Fruit fly (Drosophila melanogaster) whole organism, embryonic: ENCODE measurements around the gene COX7AL2.

Source experiments
- Ada2b ChIP-seq: fragments of 200-800 bp; sonication (Bioruptor generic); IDR thresholded peaks from 2 replicates; pipeline ENCODE4 v1.3.6; 2022; ENCODE audit warnings: missing biosample characterization, missing genetic modification characterization
- BEAF-32 ChIP-seq: fragments of 200-800 bp; sonication (Bioruptor generic); optimal IDR thresholded peaks from 3 replicates; lab custom pipeline; 2017; ENCODE audit warnings: missing biosample characterization, missing genetic modification characterization, mild to moderate bottlenecking, moderate library complexity, missing genetic modification reagents
- CG10321 ChIP-seq: fragments of 200-800 bp; sonication (Bioruptor generic); IDR thresholded peaks from 2 replicates; pipeline ENCODE4 v1.3.6; 2022; ENCODE audit warnings: missing biosample characterization, missing genetic modification characterization
- CG10543 ChIP-seq: fragments of 200-800 bp; sonication (Bioruptor generic); optimal IDR thresholded peaks from 3 replicates; lab custom pipeline; 2017; ENCODE audit warnings: missing biosample characterization, mild to moderate bottlenecking, missing genetic modification characterization, moderate library complexity
- CG10654 ChIP-seq: fragments of 200-800 bp; sonication (Bioruptor generic); optimal IDR thresholded peaks from 2 replicates; lab custom pipeline; 2016; ENCODE audit warnings: missing biosample characterization, missing genetic modification characterization
- CG11456 ChIP-seq: fragments of 200-800 bp; sonication (Bioruptor generic); IDR thresholded peaks from 3 replicates; pipeline ENCODE4 v1.3.6; 2022; ENCODE audit warnings: missing biosample characterization, missing genetic modification characterization
- CG12071 ChIP-seq: fragments of 200-800 bp; sonication (Bioruptor generic); optimal IDR thresholded peaks from 3 replicates; lab custom pipeline; 2018; ENCODE audit warnings: missing biosample characterization, mild to moderate bottlenecking, missing genetic modification characterization
- CG12769 ChIP-seq: fragments of 200-800 bp; sonication (Bioruptor generic); optimal IDR thresholded peaks from 2 replicates; lab custom pipeline; 2019; ENCODE audit warnings: missing biosample characterization, mild to moderate bottlenecking, missing genetic modification characterization, moderate library complexity
- CG14050 ChIP-seq: fragments of 200-800 bp; sonication (Bioruptor generic); IDR thresholded peaks from 3 replicates; pipeline ENCODE4 v1.3.6; 2022; ENCODE audit warnings: missing biosample characterization, missing genetic modification characterization
- CG15479 ChIP-seq: fragments of 200-800 bp; sonication (Bioruptor generic); optimal IDR thresholded peaks from 3 replicates; lab custom pipeline; 2019; ENCODE audit warnings: missing biosample characterization, mild to moderate bottlenecking, missing genetic modification characterization, moderate library complexity
- CG17359 ChIP-seq: fragments of 200-800 bp; sonication (Bioruptor generic); optimal IDR thresholded peaks from 3 replicates; lab custom pipeline; 2018; ENCODE audit warnings: missing biosample characterization, mild to moderate bottlenecking, missing genetic modification characterization, moderate library complexity
- CG18476 ChIP-seq: fragments of 200-800 bp; sonication (Bioruptor generic); optimal IDR thresholded peaks from 2 replicates; lab custom pipeline; 2016; ENCODE audit warnings: missing biosample characterization, mild to moderate bottlenecking, missing genetic modification characterization
- CG18764 ChIP-seq: fragments of 200-800 bp; sonication (Bioruptor generic); optimal IDR thresholded peaks from 3 replicates; lab custom pipeline; 2016; ENCODE audit warnings: missing biosample characterization, missing genetic modification characterization
- CG2120 ChIP-seq: fragments of 200-800 bp; sonication (Bioruptor generic); optimal IDR thresholded peaks from 3 replicates; lab custom pipeline; 2016; ENCODE audit warnings: missing biosample characterization, missing genetic modification characterization
- CG32532 ChIP-seq: fragments of 200-800 bp; sonication (Bioruptor generic); IDR thresholded peaks from 2 replicates; pipeline ENCODE4 v1.3.6; 2022; ENCODE audit warnings: missing biosample characterization, missing genetic modification characterization
- CG3838 ChIP-seq: fragments of 200-800 bp; sonication (Bioruptor generic); optimal IDR thresholded peaks from 3 replicates; lab custom pipeline; 2016; ENCODE audit warnings: missing biosample characterization, missing genetic modification characterization
- CG4328 ChIP-seq: fragments of 200-800 bp; sonication (Bioruptor generic); optimal IDR thresholded peaks from 3 replicates; lab custom pipeline; 2017; ENCODE audit warnings: missing biosample characterization, missing genetic modification reagents, missing genetic modification characterization
- CG43689 ChIP-seq: fragments of 200-800 bp; sonication (Bioruptor generic); IDR thresholded peaks from 2 replicates; pipeline ENCODE4 v1.3.6; 2022; ENCODE audit warnings: missing biosample characterization, missing genetic modification characterization
- CG4404 ChIP-seq: fragments of 200-800 bp; sonication (Bioruptor generic); IDR thresholded peaks from 2 replicates; pipeline ENCODE4 v1.3.6; 2022; ENCODE audit warnings: missing biosample characterization, missing genetic modification characterization
- CG4707 ChIP-seq: fragments of 200-800 bp; sonication (Bioruptor generic); optimal IDR thresholded peaks from 2 replicates; lab custom pipeline; 2018; ENCODE audit warnings: missing biosample characterization, mild to moderate bottlenecking, missing genetic modification characterization, moderate library complexity
- CG6854 ChIP-seq: fragments of 200-800 bp; sonication (Bioruptor generic); optimal IDR thresholded peaks from 3 replicates; lab custom pipeline; 2017; ENCODE audit warnings: missing biosample characterization, mild to moderate bottlenecking, missing genetic modification characterization
- CG7556 ChIP-seq: fragments of 200-800 bp; sonication (Bioruptor generic); optimal IDR thresholded peaks from 2 replicates; lab custom pipeline; 2017; ENCODE audit warnings: missing biosample characterization, mild to moderate bottlenecking, missing genetic modification characterization
- Deaf1 ChIP-seq: fragments of 200-800 bp; optimal IDR thresholded peaks from 3 replicates; lab custom pipeline; 2019; ENCODE audit warnings: missing biosample characterization, mild to moderate bottlenecking, missing genetic modification characterization, moderate library complexity
- E2f1 ChIP-seq: fragments of 200-800 bp; sonication (Bioruptor generic); IDR thresholded peaks from 2 replicates; pipeline ENCODE4 v1.3.6; 2022; ENCODE audit warnings: missing biosample characterization, missing genetic modification characterization
- H2.0 ChIP-seq: fragments of 200-800 bp; sonication (Bioruptor generic); IDR thresholded peaks from 2 replicates; pipeline ENCODE4 v1.3.6; 2022; ENCODE audit warnings: missing biosample characterization, missing genetic modification characterization
- HLH54F ChIP-seq: fragments of 200-800 bp; sonication (Bioruptor generic); optimal IDR thresholded peaks from 3 replicates; lab custom pipeline; 2016; ENCODE audit warnings: missing biosample characterization, missing genetic modification characterization
- Lhr ChIP-seq: fragments of 200-800 bp; sonication (Bioruptor generic); optimal IDR thresholded peaks from 3 replicates; lab custom pipeline; 2017; ENCODE audit warnings: mild to moderate bottlenecking, missing biosample characterization, missing genetic modification reagents, missing genetic modification characterization
- MESR4 ChIP-seq: fragments of 200-800 bp; sonication (Bioruptor generic); optimal IDR thresholded peaks from 2 replicates; lab custom pipeline; 2018; ENCODE audit warnings: missing biosample characterization, mild to moderate bottlenecking, missing genetic modification characterization, moderate library complexity
- Mad ChIP-seq: fragments of 200-800 bp; sonication (Bioruptor generic); optimal IDR thresholded peaks from 2 replicates; lab custom pipeline; 2016; ENCODE audit warnings: missing biosample characterization, missing genetic modification characterization
- Mrtf ChIP-seq: fragments of 200-800 bp; sonication (Bioruptor generic); IDR thresholded peaks from 3 replicates; pipeline ENCODE4 v1.3.6; 2022; ENCODE audit warnings: missing biosample characterization, missing genetic modification characterization
- NC2α ChIP-seq: fragments of 200-800 bp; sonication (Bioruptor generic); optimal IDR thresholded peaks from 2 replicates; lab custom pipeline; 2016; ENCODE audit warnings: missing biosample characterization, missing genetic modification characterization
- Nf-YB ChIP-seq: fragments of 200-800 bp; sonication (Bioruptor generic); optimal IDR thresholded peaks from 3 replicates; lab custom pipeline; 2019; ENCODE audit warnings: missing biosample characterization, mild to moderate bottlenecking, missing genetic modification characterization, moderate library complexity
- Ravus ChIP-seq: fragments of 200-800 bp; sonication (Bioruptor generic); IDR thresholded peaks from 2 replicates; pipeline ENCODE4 v1.3.6; 2022; ENCODE audit warnings: missing biosample characterization, missing genetic modification characterization
- amos ChIP-seq: fragments of 200-800 bp; sonication (Bioruptor generic); IDR thresholded peaks from 2 replicates; pipeline ENCODE4 v1.3.6; 2022; ENCODE audit warnings: missing biosample characterization, missing genetic modification characterization; ENCODE audit not compliant: partially characterized antibody
- bab2 ChIP-seq: fragments of 200-800 bp; sonication (Bioruptor generic); optimal IDR thresholded peaks from 2 replicates; lab custom pipeline; 2016; ENCODE audit warnings: missing biosample characterization, missing genetic modification characterization
- bsh ChIP-seq, 2 experiments: fragments of 200-800 bp; sonication (Bioruptor generic); optimal IDR thresholded peaks; 2 replicates each; lab custom pipeline; 2017 to 2018; ENCODE audit warnings: mild to moderate bottlenecking in 2 of 2, missing biosample characterization in 2 of 2, missing genetic modification characterization in 2 of 2, moderate library complexity in 1 of 2
- crc ChIP-seq: fragments of 200-800 bp; sonication (Bioruptor generic); optimal IDR thresholded peaks from 2 replicates; lab custom pipeline; 2016; ENCODE audit warnings: missing biosample characterization, missing genetic modification characterization
- crol ChIP-seq: fragments of 200-800 bp; sonication (Bioruptor generic); IDR thresholded peaks from 2 replicates; pipeline ENCODE4 v1.3.6; 2022; ENCODE audit warnings: missing biosample characterization, missing genetic modification characterization
- dan ChIP-seq: fragments of 200-800 bp; sonication (Bioruptor generic); IDR thresholded peaks from 2 replicates; pipeline ENCODE4 v1.3.6; 2022; ENCODE audit warnings: missing biosample characterization, missing genetic modification characterization
- dmrt11E ChIP-seq: fragments of 200-800 bp; sonication (Bioruptor generic); optimal IDR thresholded peaks from 3 replicates; lab custom pipeline; 2018; ENCODE audit warnings: missing biosample characterization, mild to moderate bottlenecking, missing genetic modification characterization, moderate library complexity
- fru ChIP-seq: fragments of >200 bp; optimal IDR thresholded peaks from 2 replicates; lab custom pipeline; 2017
- inv ChIP-seq: fragments of 200-800 bp; sonication (Bioruptor generic); IDR thresholded peaks from 2 replicates; pipeline ENCODE4 v1.3.6; 2022; ENCODE audit warnings: missing biosample characterization, missing genetic modification characterization; ENCODE audit not compliant: partially characterized antibody
- lab ChIP-seq: fragments of 200-800 bp; sonication (Bioruptor generic); optimal IDR thresholded peaks from 3 replicates; lab custom pipeline; 2017; ENCODE audit warnings: missing biosample characterization, missing genetic modification characterization, mild to moderate bottlenecking, moderate library complexity, missing genetic modification reagents
- lbe ChIP-seq: fragments of 200-800 bp; sonication (Bioruptor generic); optimal IDR thresholded peaks from 2 replicates; lab custom pipeline; 2016; ENCODE audit warnings: missing biosample characterization, mild to moderate bottlenecking, missing genetic modification characterization
- pb ChIP-seq: fragments of 200-800 bp; sonication (Bioruptor generic); optimal IDR thresholded peaks from 3 replicates; lab custom pipeline; 2016; ENCODE audit warnings: missing biosample characterization, missing genetic modification characterization
- pnt ChIP-seq: fragments of 200-800 bp; sonication (Bioruptor generic); optimal IDR thresholded peaks from 3 replicates; lab custom pipeline; 2016; ENCODE audit warnings: missing biosample characterization, missing genetic modification characterization
- row ChIP-seq: fragments of 200-800 bp; sonication (Bioruptor generic); IDR thresholded peaks from 3 replicates; pipeline ENCODE4 v1.3.6; 2022; ENCODE audit warnings: missing biosample characterization, missing genetic modification characterization
- sens ChIP-seq: fragments of 200-800 bp; sonication (Bioruptor generic); peaks from one replicate; lab custom pipeline; 2016; ENCODE audit warnings: missing biosample characterization, missing genetic modification characterization
- seq ChIP-seq: fragments of 200-800 bp; sonication (Bioruptor generic); IDR thresholded peaks from 2 replicates; pipeline ENCODE4 v1.3.6; 2022; ENCODE audit warnings: missing biosample characterization, missing genetic modification characterization
- ssp ChIP-seq: fragments of 200-800 bp; sonication (Bioruptor generic); IDR thresholded peaks from 2 replicates; pipeline ENCODE4 v1.3.6; 2022; ENCODE audit warnings: missing biosample characterization, missing genetic modification characterization

COX7AL2 gene

DNA sequence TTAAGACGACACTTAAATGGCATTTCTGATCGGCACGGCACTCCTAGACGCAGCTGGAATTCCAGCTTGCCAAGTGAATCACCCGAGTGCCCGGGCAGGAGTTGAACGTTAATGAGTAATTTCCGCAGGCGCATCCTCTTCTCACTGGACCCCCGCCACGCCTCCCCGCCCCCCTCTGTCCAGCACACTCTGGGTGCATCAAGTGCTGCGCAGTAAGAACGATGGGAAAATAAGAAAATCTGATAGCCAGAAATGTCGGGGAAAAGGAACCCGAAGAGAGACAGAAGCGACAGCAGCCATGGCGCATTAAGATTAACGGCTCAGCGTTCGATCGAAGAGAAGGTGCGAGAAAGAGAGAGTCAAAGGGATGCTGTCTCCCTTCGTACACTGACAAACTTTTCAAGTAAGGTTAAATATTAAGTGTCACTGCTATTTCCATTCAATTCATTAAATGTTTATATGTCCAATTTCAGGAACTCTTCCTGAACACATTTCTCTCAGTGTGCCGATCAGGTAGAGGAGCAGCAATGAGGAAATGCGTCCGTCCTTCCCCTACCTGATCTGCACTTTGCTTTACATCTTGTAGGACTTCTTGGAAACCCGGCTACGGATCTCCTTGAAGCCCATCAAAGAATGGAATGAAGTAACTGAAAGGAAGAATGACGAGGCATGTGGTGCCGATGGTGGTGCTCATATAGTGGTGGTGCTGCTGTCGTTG lies 33.0 kb downstream of the COX7AL2 start (continued):
- TF ChIP-seq dan (GFP tag; lab: Robert Waterston, UW) (peak; percentile 86), CG10654 (GFP tag; lab: Kevin White, UChicago) (peak; percentile 44), CG14050 (GFP tag; lab: Robert Waterston, UW) (no peak), amos (GFP tag; lab: Robert Waterston, UW) (no peak), CG10543 (GFP tag; lab: Kevin White, UChicago) (no peak), lab (peak; percentile 6), NC2α (GFP tag; lab: Kevin White, UChicago) (peak; percentile 72), crol (GFP tag; lab: Robert Waterston, UW) (peak; percentile 93), CG10321 (GFP tag; lab: Robert Waterston, UW) (no peak), dmrt11E (tag; lab: Kevin White, UChicago) (peak; percentile 93), Mrtf (GFP tag; lab: Robert Waterston, UW) (no peak), CG43689 (no peak), CG15479 (peak; percentile 100), Lhr (GFP tag; lab: Kevin White, UChicago) (peak; percentile 22), inv (GFP tag; lab: Robert Waterston, UW) (no peak), CG12769 (tag; lab: Kevin White, UChicago) (no peak), CG7556 (GFP tag; lab: Kevin White, UChicago) (peak; percentile 56), Deaf1 (peak; percentile 30), crc (GFP tag; lab: Kevin White, UChicago) (peak; percentile 34), CG12071 (no peak), CG2120 (GFP tag; lab: Kevin White, UChicago) (no peak), BEAF-32 (no peak), fru (lab: Kevin White, UChicago) (no peak), CG4328 (GFP tag; lab: Kevin White, UChicago) (peak; percentile 16), CG18764 (GFP tag; lab: Kevin White, UChicago) (peak; percentile 50), lbe (peak; percentile 95), H2.0 (GFP tag; lab: Robert Waterston, UW) (peak; percentile 44; the same call in 1 of the 2 replicates), CG32532 (peak; percentile 31; the same call in 1 of the 2 replicates), CG3838 (GFP tag; lab: Kevin White, UChicago) (no peak), ssp (GFP tag; lab: Robert Waterston, UW) (0 out of 2 replicates have a peak, but pooled peaks have one; percentile 15), Ravus (GFP tag; lab: Robert Waterston, UW) (0 out of 2 replicates have a peak, but pooled peaks have one; percentile 1), bab2 (GFP tag; lab: Kevin White, UChicago) (peak; percentile 71), Mad (no peak), E2f1 (GFP tag; lab: Robert Waterston, UW) (peak; percentile 43; the same call in 1 of the 2 replicates), CG17359 (tag; lab: Kevin White, UChicago) (peak; percentile 45), seq (no peak), bsh (GFP tag; optimal IDR thresholded peaks at IDR 0.05; lab: Kevin White, UChicago) (peak; percentile 77 to 81), MESR4 (GFP tag; lab: Kevin White, UChicago) (no peak), sens (peak; percentile 95), CG4707 (GFP tag; lab: Kevin White, UChicago) (peak; percentile 15), CG6854 (GFP tag; lab: Kevin White, UChicago) (no peak), Nf-YB (GFP tag; lab: Kevin White, UChicago) (peak; percentile 38), CG4404 (GFP tag; lab: Robert Waterston, UW) (peak; percentile 93), pnt (GFP tag; lab: Kevin White, UChicago) (peak; percentile 65), CG18476 (peak; percentile 47), pb (GFP tag; lab: Kevin White, UChicago) (peak; percentile 42), HLH54F (GFP tag; lab: Kevin White, UChicago) (peak; percentile 40), CG11456 (GFP tag; lab: Robert Waterston, UW) (no peak), row (peak; percentile 83), Ada2b (GFP tag; lab: Robert Waterston, UW) (peak; percentile 44; the same call in 1 of the 2 replicates)
